Fruit fly (Drosophila melanogaster) whole organism: Measurements from ENCODE around the gene brv2.

Source experiments
- CG8478 ChIP-seq: fragments of >200 bp; optimal IDR thresholded peaks from 2 replicates; lab custom pipeline; 2018; ENCODE audit warnings: inconsistent platforms
- psq ChIP-seq: fragments of >200 bp; optimal IDR thresholded peaks from 2 replicates; lab custom pipeline; 2017

- TF ChIP-seq CG8478 (no peak), psq (lab: Kevin White, UChicago) (no peak)
Observed at dm6 chr3L:17349604-17350003, 5.1 kb upstream of the brv2 start, which contains the start of gene Mip.
